Worm (Caenorhabditis elegans) whole organism, L4 larva: ENCODE results near the gene R03E9.2.

Experiments
- F10B5.3 ChIP-seq: sonication (generic microtip); optimal IDR thresholded peaks from 2 replicates; lab custom pipeline; 2016; ENCODE audit warnings: mild to moderate bottlenecking, missing genetic modification characterization, missing compliant biosample characterization
- Y48G9A.11 ChIP-seq: fragments of 200-800 bp; sonication (Bioruptor generic); IDR thresholded peaks from 2 replicates; pipeline ENCODE4 v1.3.6; 2022; ENCODE audit warnings: missing genetic modification reagents, missing genetic modification characterization, missing compliant biosample characterization
- Y5F2A.4 ChIP-seq: fragments of 200-800 bp; sonication (Bioruptor generic); optimal IDR thresholded peaks from 2 replicates; lab custom pipeline; 2018; ENCODE audit warnings: mild to moderate bottlenecking, missing genetic modification characterization, missing compliant biosample characterization
- aha-1 ChIP-seq: fragments of 150-350 bp; peaks from one replicate; lab custom pipeline; 2014; ENCODE audit warnings: missing biosample characterization, missing genetic modification characterization
- ceh-20 ChIP-seq: fragments of 200-800 bp; sonication (Bioruptor generic); IDR thresholded peaks from 2 replicates; pipeline ENCODE4 v1.3.6; 2022; ENCODE audit warnings: missing genetic modification reagents, missing genetic modification characterization, missing compliant biosample characterization
- fkh-10 ChIP-seq: fragments of 150-350 bp; optimal IDR thresholded peaks from 2 replicates; lab custom pipeline; 2014; ENCODE audit warnings: missing biosample characterization, missing genetic modification reagents, missing genetic modification characterization
- hmg-1.1 ChIP-seq: fragments of 200-800 bp; sonication (Bioruptor generic); IDR thresholded peaks from 2 replicates; pipeline ENCODE4 v1.3.6; 2022; ENCODE audit warnings: missing genetic modification reagents, missing genetic modification characterization, missing compliant biosample characterization
- lsy-2 ChIP-seq, 2 experiments: fragments of 150-350 bp in 1 of 2; sonication (generic microtip) in 1 of 2; optimal IDR thresholded peaks; 2 replicates each; lab custom pipeline; 2014 to 2017; ENCODE audit warnings: missing biosample characterization in 2 of 2, missing genetic modification characterization in 2 of 2
- madf-5 ChIP-seq, 2 experiments: fragments of 200-800 bp; sonication (Bioruptor generic); IDR thresholded peaks; 2 replicates each; pipeline ENCODE4 v1.3.6; 2022; ENCODE audit warnings: missing compliant biosample characterization in 2 of 2, missing genetic modification characterization in 2 of 2
- nhr-102 ChIP-seq: sonication (generic microtip); optimal IDR thresholded peaks from 2 replicates; lab custom pipeline; 2016; ENCODE audit warnings: mild to moderate bottlenecking, missing genetic modification characterization, moderate library complexity, missing compliant biosample characterization
- nhr-237 ChIP-seq: sonication (generic microtip); optimal IDR thresholded peaks from 2 replicates; lab custom pipeline; 2017; ENCODE audit warnings: missing biosample characterization, missing genetic modification characterization
- php-3 ChIP-seq: fragments of 200-800 bp; sonication (Bioruptor generic); IDR thresholded peaks from 2 replicates; pipeline ENCODE4 v1.3.6; 2022; ENCODE audit warnings: missing genetic modification reagents, missing genetic modification characterization, missing compliant biosample characterization
- unc-62 ChIP-seq, 3 experiments: fragments of 150-350 bp in 1 of 3; sonication (generic microtip); optimal IDR thresholded peaks in 2 of 3; peaks in 1 of 3; 1 replicate in 1 of 3; 2 replicates in 2 of 3; lab custom pipeline; 2014 to 2017; ENCODE audit warnings: missing biosample characterization in 3 of 3, missing genetic modification characterization in 3 of 3, missing genetic modification reagents in 3 of 3, missing genotype in 1 of 3

The R03E9.2 gene

DNA sequence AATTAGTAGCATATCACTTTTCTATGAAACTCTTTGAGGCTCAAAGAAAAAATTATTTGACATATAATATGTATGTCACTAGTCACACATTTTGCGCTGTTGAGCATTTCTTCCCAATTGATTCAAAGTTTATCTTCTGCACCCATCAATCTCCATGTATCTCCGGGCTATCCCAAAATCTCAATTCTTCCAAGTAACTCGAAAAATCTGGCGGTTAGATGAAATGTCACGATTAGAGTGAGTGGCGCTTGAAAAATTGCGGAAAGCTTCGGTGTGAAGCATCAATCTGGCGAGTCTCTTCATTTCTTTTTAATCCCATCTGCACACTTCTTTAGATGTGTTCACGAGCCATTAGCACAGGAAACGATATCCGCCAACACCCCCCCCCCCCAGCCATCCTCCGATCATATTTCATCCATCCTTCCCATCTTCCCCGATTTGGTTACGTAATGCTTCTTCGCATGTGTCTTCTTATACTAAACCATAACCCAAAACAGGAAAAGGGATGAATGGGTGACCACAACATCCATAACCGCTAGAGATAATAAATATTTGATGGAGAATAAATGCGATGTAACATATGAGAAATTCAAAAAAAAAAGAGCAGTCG lies 44.0 kb downstream of the R03E9.2 start:
- TF ChIP-seq unc-62 (GFP tag; optimal IDR thresholded peaks at IDR 0.05 in 1 of 2; lab: Kevin White, UChicago) = peak in 1 of 2 experiments; percentile 89
- no peak for TF ChIP-seq unc-62 (tag; optimal IDR thresholded peaks at IDR 0.05; lab: Kevin White, UChicago)
- no peak for TF ChIP-seq madf-5 (GFP tag; IDR thresholded peaks at IDR 0.05; lab: Robert Waterston, UW)
- peak; percentile 63 for TF ChIP-seq aha-1 (tag; lab: Kevin White, UChicago)
- TF ChIP-seq nhr-102 = no peak
- TF ChIP-seq php-3 (GFP tag; lab: Robert Waterston, UW) = no peak
- no peak for TF ChIP-seq nhr-237
- TF ChIP-seq Y48G9A.11 = no peak
- TF ChIP-seq ceh-20 (GFP tag; lab: Robert Waterston, UW) = 0 out of 2 replicates have a peak, but pooled peaks have one; percentile 16
- no peak for TF ChIP-seq hmg-1.1

DNA sequence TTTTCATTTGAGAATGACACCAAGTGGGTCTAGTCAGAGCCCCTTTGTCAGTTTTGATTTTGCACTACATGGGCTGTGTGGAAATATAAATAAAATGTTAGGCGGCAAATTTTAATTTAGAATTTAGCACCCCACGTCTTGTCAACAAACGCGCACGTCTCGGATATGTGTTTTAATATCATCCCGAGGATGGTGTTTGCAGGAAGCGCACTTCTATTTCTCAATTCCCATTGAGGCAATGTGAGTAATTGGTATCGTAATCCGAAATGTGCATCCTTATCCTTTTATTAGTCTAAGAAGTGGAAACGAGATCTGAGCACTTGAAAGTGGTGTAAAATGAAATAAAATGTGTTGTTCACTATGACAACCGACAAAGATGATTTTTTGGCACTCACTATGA lies 45.3 kb downstream of the R03E9.2 start:
- TF ChIP-seq fkh-10 (GFP tag; lab: Kevin White, UChicago) (no peak), aha-1 (tag; lab: Kevin White, UChicago) (peak; percentile 66)

ce11 chrX:6687345-6687744 lies 45.8 kb downstream of the R03E9.2 start:
- TF ChIP-seq unc-62 (GFP tag; optimal IDR thresholded peaks at IDR 0.05 in 1 of 2; lab: Kevin White, UChicago) (peak in 1 of 2 experiments; percentile 90), unc-62 (tag; optimal IDR thresholded peaks at IDR 0.05; lab: Kevin White, UChicago) (no peak), F10B5.3 (tag; lab: Kevin White, UChicago) (no peak), lsy-2 (tag; optimal IDR thresholded peaks at IDR 0.05; lab: Kevin White, UChicago) (no peak)

DNA sequence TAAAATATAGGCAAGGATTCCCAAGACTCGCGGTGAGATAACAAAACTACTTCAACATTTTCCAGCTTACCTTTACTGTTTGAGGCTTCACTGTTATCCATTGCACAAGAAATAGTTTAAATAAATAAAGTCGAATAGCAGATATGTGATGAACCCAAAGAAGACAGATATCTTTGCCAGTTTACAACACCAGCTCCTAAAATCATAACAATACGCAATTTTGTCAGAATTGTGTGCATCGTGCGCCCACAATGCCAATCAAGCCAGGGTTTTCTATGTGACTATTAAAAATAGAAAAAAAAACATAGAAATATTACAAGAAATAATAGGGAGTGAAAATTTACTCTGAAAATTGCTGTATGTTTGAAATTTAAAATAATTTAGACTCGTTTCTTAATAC lies 50.4 kb downstream of the R03E9.2 start, which contains the start of gene F38B6.8:
Gene F38B6.8 (minus strand): TSS at position 101 of the 400 bp plus-strand sequence.
- TF ChIP-seq unc-62 (GFP tag; optimal IDR thresholded peaks at IDR 0.05 in 1 of 2; lab: Kevin White, UChicago) = peak in 1 of 2 experiments; percentile 13
- TF ChIP-seq unc-62 (tag; optimal IDR thresholded peaks at IDR 0.05; lab: Kevin White, UChicago) = no peak
- no peak for TF ChIP-seq Y5F2A.4 (GFP tag; lab: Kevin White, UChicago)
- TF ChIP-seq, all 104 proteins: peak for 1
